Worm (Caenorhabditis elegans) whole organism, dauer: Measurements from ENCODE around the gene unc-85.
"Not testable (repeated sequence)": the region's sequence is repeated elsewhere in the genome, so short reads cannot be mapped to it uniquely, and the experiment has no call there.

Source experiments
- unc-62 ChIP-seq: sonication (generic microtip); optimal IDR thresholded peaks from 2 replicates; lab custom pipeline; 2017; ENCODE audit warnings: missing biosample characterization, missing genetic modification reagents, missing genetic modification characterization

The unc-85 gene

ce11 chrII:4701482-4702119 is at the start of gene unc-85:
Gene unc-85 (plus strand): TSS chrII:4702069.
- TF ChIP-seq unc-62 (GFP tag; lab: Kevin White, UChicago): not testable (repeated sequence)

DNA sequence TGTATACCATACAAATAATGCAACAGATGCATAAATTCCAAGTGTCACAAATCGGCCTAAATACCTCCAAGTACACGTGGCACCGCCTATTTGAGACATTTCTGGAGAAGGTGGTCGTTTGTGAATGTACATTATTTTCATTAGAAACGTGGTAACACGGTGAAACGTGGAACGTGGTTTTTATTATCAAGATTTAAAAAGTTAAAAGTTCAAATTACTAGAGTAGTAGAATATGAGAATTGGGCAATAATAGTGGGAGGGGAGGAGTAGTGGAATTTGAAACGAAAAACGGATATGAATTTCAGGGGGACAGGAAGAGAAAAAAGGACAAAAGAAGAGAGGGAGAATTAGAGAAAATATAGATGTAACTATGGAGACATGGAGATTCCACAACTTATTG is 46.0 kb upstream of the unc-85 start, which contains the start of gene fut-6:
fut-6 (minus strand) TSS at position 101 of the 400 bp plus-strand sequence.
- TF ChIP-seq unc-62 (GFP tag; lab: Kevin White, UChicago): no peak

ce11 chrII:4657370-4657769 is 44.5 kb upstream of the unc-85 start:
- TF ChIP-seq unc-62 (GFP tag; lab: Kevin White, UChicago): no peak

- TF ChIP-seq unc-62 (GFP tag; lab: Kevin White, UChicago): no peak
Observed at ce11 chrII:4658245-4658644, 43.6 kb upstream of the unc-85 start.

DNA sequence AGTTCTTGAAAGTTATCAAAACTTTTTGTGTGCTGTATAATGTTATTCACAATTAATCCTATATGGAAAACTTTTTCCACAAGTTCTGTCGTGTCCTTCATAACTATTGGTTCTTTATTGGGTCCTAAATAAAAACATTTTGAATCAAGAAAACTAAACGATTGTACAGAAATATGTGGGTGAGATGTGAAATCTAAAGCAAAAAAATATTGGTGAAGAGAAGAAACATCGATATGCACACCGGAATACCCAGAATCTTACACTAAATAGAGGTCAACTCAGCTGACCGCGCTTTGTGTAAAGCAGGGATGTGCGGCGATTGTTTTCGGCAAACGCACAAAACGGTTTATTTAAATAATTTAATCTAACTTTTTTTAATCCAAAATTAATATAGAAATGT is 40.6 kb upstream of the unc-85 start, which contains the start of gene T05A7.13:
T05A7.13 (minus strand) TSS at position 101 of the 400 bp plus-strand sequence.
- TF ChIP-seq unc-62 (GFP tag; lab: Kevin White, UChicago): no peak

DNA sequence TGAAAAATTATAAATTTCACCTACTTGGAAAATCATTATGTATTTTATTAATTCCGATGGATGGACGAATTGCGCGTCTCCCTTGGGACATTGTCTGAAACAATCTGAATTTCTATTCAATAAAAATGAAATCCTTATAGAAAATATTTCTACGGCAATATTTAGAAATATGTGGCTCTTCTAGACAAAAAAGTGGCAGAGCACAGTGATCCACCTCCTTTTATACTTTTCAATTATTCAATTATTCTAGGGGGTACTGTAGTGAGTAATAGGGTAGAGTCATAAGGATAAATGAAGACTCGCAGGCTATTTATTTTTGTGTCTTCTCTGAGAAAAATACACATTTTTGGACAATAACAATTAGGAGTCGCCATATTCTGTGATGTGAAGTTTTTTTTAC is 38.7 kb upstream of the unc-85 start, which contains the start of gene T05A7.12:
T05A7.12 (minus strand) TSS at position 101 of the 400 bp plus-strand sequence.
- TF ChIP-seq unc-62 (GFP tag; lab: Kevin White, UChicago): no peak

- TF ChIP-seq unc-62 (GFP tag; lab: Kevin White, UChicago): no peak
Observed at ce11 chrII:4665359-4665758, 36.5 kb upstream of the unc-85 start, which contains the start of gene T05A7.11. Gene T05A7.11 (minus strand): TSS chrII:4665459.

- no peak for TF ChIP-seq unc-62 (GFP tag; lab: Kevin White, UChicago)
Observed at ce11 chrII:4667572-4667971, 34.3 kb upstream of the unc-85 start, which contains the start of gene fut-5. Gene fut-5 (minus strand): TSS chrII:4667672.

DNA sequence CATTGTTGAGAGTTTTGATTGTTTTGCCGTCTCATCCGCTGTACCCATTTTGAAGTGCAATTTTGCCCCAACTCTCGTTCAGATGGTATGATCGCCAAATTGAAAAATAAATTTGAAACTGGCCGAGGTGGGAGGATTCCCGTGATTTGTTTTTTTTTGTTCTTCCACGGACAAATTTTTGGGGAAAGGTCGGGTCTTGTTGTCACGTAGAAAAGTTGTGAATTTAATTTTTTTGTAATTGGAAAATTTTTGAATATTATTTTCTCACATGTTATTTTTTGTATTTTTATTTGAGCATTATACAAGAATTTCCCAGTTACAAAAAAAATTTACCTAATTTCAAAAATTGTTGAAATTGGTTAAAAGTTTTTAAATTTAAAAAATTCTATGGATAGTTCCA is 30.2 kb upstream of the unc-85 start, which contains the start of gene T05A7.6:
T05A7.6 (minus strand) TSS at position 101 of the 400 bp plus-strand sequence.
- no peak for TF ChIP-seq unc-62 (GFP tag; lab: Kevin White, UChicago)

DNA sequence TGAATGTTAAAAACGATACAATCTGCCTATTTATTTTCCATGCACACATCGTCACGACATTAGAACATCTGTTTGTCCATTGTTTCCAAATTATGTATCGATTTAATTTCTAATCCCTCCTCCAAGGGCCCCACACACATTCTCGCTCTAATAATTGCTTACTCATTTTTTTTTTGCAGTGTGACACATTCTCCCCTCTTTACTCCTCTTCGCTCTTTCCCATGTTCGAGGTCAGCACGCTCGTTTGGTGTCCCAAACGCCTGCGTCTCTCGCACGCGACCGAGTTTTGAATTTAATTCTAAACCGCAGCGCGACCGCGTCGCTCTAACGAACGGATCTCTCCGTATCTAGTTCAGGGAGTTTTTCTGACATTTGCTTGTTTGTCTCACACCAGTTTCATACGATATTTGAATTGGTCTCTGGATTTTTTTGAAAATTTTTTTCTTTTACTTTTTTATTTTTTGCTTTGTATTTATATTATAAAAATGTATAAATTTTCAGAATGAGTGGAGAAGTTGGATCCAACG is 29.2 kb upstream of the unc-85 start, which contains the start of the genes clec-140 and hmg-11:
clec-140 (plus strand) TSS at position 477 of the 527 bp plus-strand sequence.
hmg-11 (plus strand) TSS at position 502 of the 527 bp plus-strand sequence.
- TF ChIP-seq unc-62 (GFP tag; lab: Kevin White, UChicago): no peak

DNA sequence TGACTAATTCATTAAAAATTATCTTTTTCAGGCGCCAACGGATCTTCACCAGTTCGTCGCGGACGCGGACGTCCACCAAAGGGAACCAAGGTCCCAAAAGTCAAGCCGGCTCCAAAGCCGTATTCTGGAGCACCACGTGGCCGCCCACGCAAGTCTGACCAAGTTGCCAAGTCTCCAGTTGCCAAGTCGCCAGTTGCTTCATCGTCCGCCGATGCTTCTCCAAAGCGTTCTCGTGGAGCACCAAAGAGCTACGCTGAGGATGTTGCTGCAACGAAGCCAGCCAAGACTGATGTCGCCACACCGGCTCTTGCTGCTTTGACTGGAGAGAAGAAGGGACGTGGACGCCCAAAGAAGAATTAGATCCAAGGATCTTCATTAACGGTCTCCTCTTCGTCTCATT is 28.6 kb upstream of the unc-85 start:
- TF ChIP-seq unc-62 (GFP tag; lab: Kevin White, UChicago): no peak

- TF ChIP-seq unc-62 (GFP tag; lab: Kevin White, UChicago): no peak
Observed at ce11 chrII:4673670-4674069, 28.2 kb upstream of the unc-85 start.

- no peak for TF ChIP-seq unc-62 (GFP tag; lab: Kevin White, UChicago)
Observed at ce11 chrII:4674188-4674587, 27.7 kb upstream of the unc-85 start.

DNA sequence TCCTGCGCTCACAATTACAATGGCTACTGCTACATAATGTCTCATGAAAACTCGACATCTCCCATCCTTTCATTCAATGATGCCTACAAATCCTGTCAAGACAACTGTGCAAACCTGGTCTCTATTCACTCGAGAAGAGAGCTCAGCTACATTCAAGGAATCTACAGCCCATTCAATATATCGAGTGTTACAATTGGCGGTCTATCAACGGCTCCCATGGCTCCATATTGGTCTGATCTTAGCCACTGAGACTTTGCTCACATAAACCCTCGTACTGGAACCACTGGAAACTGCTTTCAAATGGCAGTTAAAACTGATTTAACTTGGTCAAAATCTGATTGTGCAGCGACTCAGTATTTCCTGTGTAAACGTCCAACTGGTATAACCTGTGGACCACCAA is 26.4 kb upstream of the unc-85 start, which contains the start of gene T05A7.3:
T05A7.3 (plus strand) TSS at position 301 of the 400 bp plus-strand sequence.
- no peak for TF ChIP-seq unc-62 (GFP tag; lab: Kevin White, UChicago)

ce11 chrII:4676241-4676640 is 25.6 kb upstream of the unc-85 start:
- no peak for TF ChIP-seq unc-62 (GFP tag; lab: Kevin White, UChicago)

ce11 chrII:4677916-4678315 is 24.0 kb upstream of the unc-85 start, which contains the start of gene T05A7.1:
Gene T05A7.1 (plus strand): TSS chrII:4678216.
- TF ChIP-seq unc-62 (GFP tag; lab: Kevin White, UChicago): no peak
